Worm (Caenorhabditis elegans) whole organism, late embryonic: ENCODE data around the gene syd-9.

Source experiments
- F13H6.1 ChIP-seq: sonication (generic microtip); optimal IDR thresholded peaks from 2 replicates; lab custom pipeline; 2016; ENCODE audit warnings: missing genetic modification characterization, missing compliant biosample characterization
- ceh-18 ChIP-seq: sonication (generic microtip); optimal IDR thresholded peaks from 2 replicates; lab custom pipeline; 2016; ENCODE audit warnings: missing genetic modification characterization, missing compliant biosample characterization
- ceh-19 ChIP-seq: fragments of 200-800 bp; sonication (Bioruptor generic); optimal IDR thresholded peaks from 2 replicates; lab custom pipeline; 2018; ENCODE audit warnings: mild to moderate bottlenecking, missing genetic modification characterization, missing compliant biosample characterization
- ceh-2 ChIP-seq: sonication (generic microtip); optimal IDR thresholded peaks from 2 replicates; lab custom pipeline; 2016; ENCODE audit warnings: missing genotype, missing genetic modification characterization, missing compliant biosample characterization
- ceh-22 ChIP-seq: sonication (generic microtip); optimal IDR thresholded peaks from 2 replicates; lab custom pipeline; 2017; ENCODE audit warnings: missing biosample characterization, missing genetic modification characterization
- ceh-24 ChIP-seq: sonication (generic microtip); optimal IDR thresholded peaks from 2 replicates; lab custom pipeline; 2016; ENCODE audit warnings: mild to moderate bottlenecking, missing genetic modification characterization, missing compliant biosample characterization
- ceh-31 ChIP-seq: sonication (generic microtip); optimal IDR thresholded peaks from 2 replicates; lab custom pipeline; 2016; ENCODE audit warnings: missing genetic modification characterization, missing compliant biosample characterization
- ceh-34 ChIP-seq: sonication (generic microtip); optimal IDR thresholded peaks from 2 replicates; lab custom pipeline; 2016; ENCODE audit warnings: mild to moderate bottlenecking, missing genetic modification characterization, missing compliant biosample characterization
- ceh-45 ChIP-seq: fragments of 200-800 bp; sonication (Bioruptor generic); IDR thresholded peaks from 2 replicates; pipeline ENCODE4 v1.3.6; 2022; ENCODE audit warnings: missing genetic modification reagents, missing genetic modification characterization, missing compliant biosample characterization
- che-1 ChIP-seq: sonication (generic microtip); optimal IDR thresholded peaks from 2 replicates; lab custom pipeline; 2016; ENCODE audit warnings: mild to moderate bottlenecking, missing genetic modification characterization, missing compliant biosample characterization
- dmd-4 ChIP-seq: sonication (generic microtip); optimal IDR thresholded peaks from 2 replicates; lab custom pipeline; 2016; ENCODE audit warnings: borderline replicate concordance, missing genetic modification characterization, missing compliant biosample characterization
- dve-1 ChIP-seq: sonication (generic microtip); optimal IDR thresholded peaks from 2 replicates; lab custom pipeline; 2017; ENCODE audit warnings: antibody characterized with exemption, mild to moderate bottlenecking, missing genetic modification characterization, missing compliant biosample characterization
- elt-2 ChIP-seq: sonication (generic microtip); optimal IDR thresholded peaks from 2 replicates; lab custom pipeline; 2016; ENCODE audit warnings: missing genetic modification reagents, missing genetic modification characterization, missing compliant biosample characterization
- ets-4 ChIP-seq: sonication (generic microtip); optimal IDR thresholded peaks from 2 replicates; lab custom pipeline; 2016; ENCODE audit warnings: missing genetic modification characterization, missing compliant biosample characterization
- fax-1 ChIP-seq: sonication (generic microtip); optimal IDR thresholded peaks from 2 replicates; lab custom pipeline; 2016; ENCODE audit warnings: missing genotype, missing genetic modification characterization, missing compliant biosample characterization
- fkh-10 ChIP-seq: fragments of 150-350 bp; optimal IDR thresholded peaks from 2 replicates; lab custom pipeline; 2014; ENCODE audit warnings: missing biosample characterization, missing genetic modification reagents, missing genetic modification characterization
- hlh-15 ChIP-seq: sonication (generic microtip); optimal IDR thresholded peaks from 2 replicates; lab custom pipeline; 2016; ENCODE audit warnings: missing genetic modification characterization, missing compliant biosample characterization
- hlh-30 ChIP-seq: sonication (generic microtip); optimal IDR thresholded peaks from 2 replicates; lab custom pipeline; 2017; ENCODE audit warnings: antibody characterized with exemption, missing genetic modification characterization, missing compliant biosample characterization; ENCODE audit not compliant: insufficient read depth
- hlh-6 ChIP-seq: sonication (generic microtip); optimal IDR thresholded peaks from 2 replicates; lab custom pipeline; 2016; ENCODE audit warnings: missing genotype, missing genetic modification characterization, missing compliant biosample characterization
- lin-11 ChIP-seq: fragments of 200-800 bp; sonication (Bioruptor generic); optimal IDR thresholded peaks from 2 replicates; lab custom pipeline; 2018; ENCODE audit warnings: mild to moderate bottlenecking, missing genetic modification characterization, missing compliant biosample characterization
- madf-2 ChIP-seq: sonication (generic microtip); optimal IDR thresholded peaks from 2 replicates; lab custom pipeline; 2017; ENCODE audit warnings: missing genetic modification characterization, missing compliant biosample characterization
- mec-3 ChIP-seq: sonication (generic microtip); optimal IDR thresholded peaks from 2 replicates; lab custom pipeline; 2016; ENCODE audit warnings: borderline replicate concordance, missing genetic modification characterization, missing compliant biosample characterization
- nfya-1 ChIP-seq: sonication (generic microtip); optimal IDR thresholded peaks from 2 replicates; lab custom pipeline; 2017; ENCODE audit warnings: missing genetic modification characterization, mild to moderate bottlenecking, missing compliant biosample characterization, antibody characterized with exemption, moderate library complexity
- nhr-232 ChIP-seq: sonication (generic microtip); optimal IDR thresholded peaks from 2 replicates; lab custom pipeline; 2016; ENCODE audit warnings: missing genetic modification characterization, missing compliant biosample characterization
- npax-4 ChIP-seq: sonication (generic microtip); optimal IDR thresholded peaks from 2 replicates; lab custom pipeline; 2016; ENCODE audit warnings: missing genetic modification characterization, missing compliant biosample characterization
- odd-2 ChIP-seq: sonication (generic microtip); optimal IDR thresholded peaks from 2 replicates; lab custom pipeline; 2017; ENCODE audit warnings: antibody characterized with exemption, mild to moderate bottlenecking, missing genetic modification characterization, missing compliant biosample characterization
- pag-3 ChIP-seq: sonication (generic microtip); optimal IDR thresholded peaks from 2 replicates; lab custom pipeline; 2016; ENCODE audit warnings: missing compliant biosample characterization, missing genetic modification characterization, borderline replicate concordance
- pax-1 ChIP-seq: fragments of 150-350 bp; optimal IDR thresholded peaks from 2 replicates; lab custom pipeline; 2014; ENCODE audit warnings: missing biosample characterization, missing genetic modification characterization
- pha-2 ChIP-seq: sonication (generic microtip); optimal IDR thresholded peaks from 2 replicates; lab custom pipeline; 2017; ENCODE audit warnings: mild to moderate bottlenecking, missing genetic modification characterization, missing compliant biosample characterization
- pha-4 ChIP-seq: fragments of 150-350 bp; optimal IDR thresholded peaks from 2 replicates; lab custom pipeline; 2018; ENCODE audit warnings: missing biosample characterization, missing genetic modification reagents, missing genetic modification characterization
- ref-2 ChIP-seq: sonication (generic microtip); optimal IDR thresholded peaks from 2 replicates; lab custom pipeline; 2016; ENCODE audit warnings: missing genetic modification characterization, missing compliant biosample characterization
- sdc-2 ChIP-seq: sonication (generic microtip); optimal IDR thresholded peaks from 2 replicates; lab custom pipeline; 2016; ENCODE audit warnings: missing genotype, missing genetic modification characterization, missing compliant biosample characterization
- sox-2 ChIP-seq: fragments of 200-800 bp; sonication (Bioruptor generic); IDR thresholded peaks from 2 replicates; pipeline ENCODE4 v1.3.6; 2022; ENCODE audit warnings: missing genetic modification reagents, missing genetic modification characterization, missing compliant biosample characterization
- tbx-2 ChIP-seq: sonication (generic microtip); optimal IDR thresholded peaks from 2 replicates; lab custom pipeline; 2016; ENCODE audit warnings: missing genetic modification characterization, missing compliant biosample characterization
- unc-3 ChIP-seq, 2 experiments: fragments of 200-800 bp in 1 of 2; sonication (Bioruptor generic) in 1 of 2; sonication (generic microtip) in 1 of 2; conservative IDR thresholded peaks in 1 of 2; optimal IDR thresholded peaks in 1 of 2; 2 replicates each; pipeline versions ENCODE4 v1.3.6 to Lab custom; 2016 to 2022; ENCODE audit warnings: missing compliant biosample characterization in 2 of 2, missing genetic modification characterization in 2 of 2, missing genetic modification reagents in 1 of 2
- unc-42 ChIP-seq: sonication (generic microtip); optimal IDR thresholded peaks from 2 replicates; lab custom pipeline; 2016; ENCODE audit warnings: missing genotype, missing genetic modification characterization, missing compliant biosample characterization
- unc-55 ChIP-seq: sonication (generic microtip); optimal IDR thresholded peaks from 2 replicates; lab custom pipeline; 2017; ENCODE audit warnings: missing biosample characterization, missing genetic modification reagents, missing genetic modification characterization
- zip-5 ChIP-seq: sonication (generic microtip); optimal IDR thresholded peaks from 2 replicates; lab custom pipeline; 2016; ENCODE audit warnings: missing genetic modification characterization, missing compliant biosample characterization

syd-9 gene

ce11 chrX:7242878-7243277, 25.0 kb downstream of the syd-9 start, which contains the start of gene F46H5.7:
Gene F46H5.7 (minus strand): TSS chrX:7242983.
- TF ChIP-seq nhr-232 (no peak), tbx-2 (tag; lab: Kevin White, UChicago) (peak; percentile 25)

- TF ChIP-seq elt-2 (tag; lab: Kevin White, UChicago), result peak; percentile 60
- TF ChIP-seq lin-11 (tag; lab: Kevin White, UChicago), result no peak
- TF ChIP-seq pha-2 (tag; lab: Kevin White, UChicago), result no peak
- TF ChIP-seq npax-4 (tag; lab: Kevin White, UChicago), result no peak
- TF ChIP-seq ets-4, result no peak
These were observed 26.9 kb downstream of the syd-9 start for ce11 chrX:7244756-7245155.

- no peak for TF ChIP-seq ceh-24 (tag; lab: Kevin White, UChicago)
- TF ChIP-seq hlh-30, result no peak
- peak; percentile 49 for TF ChIP-seq ref-2 (tag; lab: Kevin White, UChicago)
- peak; percentile 35 for TF ChIP-seq ceh-19
- TF ChIP-seq tbx-2 (tag; lab: Kevin White, UChicago), result peak; percentile 50
- TF ChIP-seq ceh-18 (tag; lab: Kevin White, UChicago), result peak; percentile 2
- TF ChIP-seq zip-5 (tag; lab: Kevin White, UChicago), result no peak
- no peak for TF ChIP-seq sox-2 (GFP tag; lab: Robert Waterston, UW)
- TF ChIP-seq odd-2 (tag; lab: Kevin White, UChicago), result no peak
- TF ChIP-seq mec-3, result no peak
- no peak for TF ChIP-seq pag-3 (tag; lab: Kevin White, UChicago)
- TF ChIP-seq ets-4, result no peak
- TF ChIP-seq ceh-2, result peak; percentile 4
- no peak for TF ChIP-seq fkh-10 (GFP tag; lab: Kevin White, UChicago)
- TF ChIP-seq dmd-4 (tag; lab: Kevin White, UChicago), result peak; percentile 29
- no peak for TF ChIP-seq che-1 (tag; lab: Kevin White, UChicago)
- TF ChIP-seq pha-4, result no peak
- TF ChIP-seq unc-42 (tag; lab: Kevin White, UChicago), result peak; percentile 56
- no peak for TF ChIP-seq lin-11 (tag; lab: Kevin White, UChicago)
- TF ChIP-seq sdc-2 (tag; lab: Kevin White, UChicago), result peak; percentile 48
- no peak for TF ChIP-seq F13H6.1 (tag; lab: Kevin White, UChicago)
- no peak for TF ChIP-seq pax-1 (tag; lab: Kevin White, UChicago)
- TF ChIP-seq dve-1 (tag; lab: Kevin White, UChicago), result no peak
- peak; percentile 28 for TF ChIP-seq nfya-1 (tag; lab: Kevin White, UChicago)
- TF ChIP-seq elt-2 (tag; lab: Kevin White, UChicago), result no peak
- no peak for TF ChIP-seq unc-3 (GFP tag; conservative IDR thresholded peaks at IDR 0.05; lab: Robert Waterston, UW)
- no peak for TF ChIP-seq unc-3 (tag; optimal IDR thresholded peaks at IDR 0.05; lab: Kevin White, UChicago)
- no peak for TF ChIP-seq ceh-22 (tag; lab: Kevin White, UChicago)
- TF ChIP-seq fax-1, result no peak
- TF ChIP-seq ceh-31 (tag; lab: Kevin White, UChicago), result no peak
- no peak for TF ChIP-seq madf-2 (tag; lab: Kevin White, UChicago)
- TF ChIP-seq ceh-45, result no peak
These were observed 36.7 kb downstream of the syd-9 start, which contains the start of gene F46H5.4 for ce11 chrX:7254558-7254957. Gene F46H5.4 (minus strand): TSS chrX:7254610.

ce11 chrX:7256891-7257290, 39.0 kb downstream of the syd-9 start, which contains the start of gene F46H5.5:
Gene F46H5.5 (minus strand): TSS chrX:7256991.
- TF ChIP-seq ceh-22 (tag; lab: Kevin White, UChicago) (no peak), unc-55 (GFP tag; lab: Kevin White, UChicago) (no peak), ceh-34 (tag; lab: Kevin White, UChicago) (no peak), hlh-6 (tag; lab: Kevin White, UChicago) (no peak), pha-4 (no peak), hlh-15 (no peak), lin-11 (tag; lab: Kevin White, UChicago) (no peak)
- TF ChIP-seq, all 69 proteins: peak for 0
